Fruit fly (Drosophila melanogaster): ENCODE data around the gene HDAC1.

HDAC1 gene

dm6 chr3L:4624371-4625154 is 2.0 kb upstream of the HDAC1 start:
- peak; percentile 63 for TF ChIP-seq CG17801 (GFP tag; optimal IDR thresholded peaks at IDR 0.05; ENCODE audit: partially characterized antibody)

- peak; percentile 44 for TF ChIP-seq CG17801 (GFP tag; optimal IDR thresholded peaks at IDR 0.05; ENCODE audit: partially characterized antibody)
Observed at dm6 chr3L:4625387-4626386, 847 bp upstream of the HDAC1 start, which contains the start of gene Src64B. TSS of gene Src64B (minus strand) at chr3L:4626196.

dm6 chr3L:4627012-4627411 is 478 bp downstream of the HDAC1 start:
- no peak for TF ChIP-seq CG17801 (GFP tag; optimal IDR thresholded peaks at IDR 0.05; ENCODE audit: partially characterized antibody)

- TF ChIP-seq CG17801 (GFP tag; optimal IDR thresholded peaks at IDR 0.05; ENCODE audit: partially characterized antibody), result no peak
Observed at dm6 chr3L:4634689-4635088, 8.2 kb downstream of the HDAC1 start, which contains the start of gene CG13716. TSS of gene CG13716 (minus strand) at chr3L:4634789.

dm6 chr3L:4647976-4648375 is 21.4 kb downstream of the HDAC1 start, which contains the start of gene TTLL1B:
TSS of gene TTLL1B (plus strand) at chr3L:4648276.
- no peak for TF ChIP-seq CG17801 (GFP tag; optimal IDR thresholded peaks at IDR 0.05; ENCODE audit: partially characterized antibody)

dm6 chr3L:4667289-4667688 is 40.8 kb downstream of the HDAC1 start, which contains the start of gene CG32236:
TSS of gene CG32236 (minus strand) at chr3L:4667389.
- TF ChIP-seq CG17801 (GFP tag; optimal IDR thresholded peaks at IDR 0.05; ENCODE audit: partially characterized antibody), result no peak

dm6 chr3L:4677532-4677931 is 51.0 kb downstream of the HDAC1 start, which contains the start of gene CG34266:
TSS of gene CG34266 (plus strand) at chr3L:4677832.
- no peak for TF ChIP-seq CG17801 (GFP tag; optimal IDR thresholded peaks at IDR 0.05; ENCODE audit: partially characterized antibody)

dm6 chr3L:4679063-4679462 is 52.5 kb downstream of the HDAC1 start:
- TF ChIP-seq CG17801 (GFP tag; optimal IDR thresholded peaks at IDR 0.05; ENCODE audit: partially characterized antibody), result no peak

All from ovary, adult (tissue).